Fruit fly (Drosophila melanogaster) whole organism, embryonic: Measurements from ENCODE around the gene CG3104.

Source experiments
- ATbp ChIP-seq: fragments of 200-800 bp; sonication (Bioruptor generic); optimal IDR thresholded peaks from 2 replicates; lab custom pipeline; 2017; ENCODE audit warnings: missing biosample characterization, mild to moderate bottlenecking, missing genetic modification characterization, missing genetic modification reagents
- CG10274 ChIP-seq: fragments of 200-800 bp; sonication (Bioruptor generic); optimal IDR thresholded peaks from 3 replicates; lab custom pipeline; 2017; ENCODE audit warnings: missing biosample characterization, mild to moderate bottlenecking, missing genetic modification characterization
- CG10462 ChIP-seq: fragments of 200-800 bp; sonication (Bioruptor generic); optimal IDR thresholded peaks from 2 replicates; lab custom pipeline; 2016; ENCODE audit warnings: missing biosample characterization, missing genetic modification characterization
- CG11695 ChIP-seq: fragments of 200-800 bp; sonication (Bioruptor generic); IDR thresholded peaks from 3 replicates; pipeline ENCODE4 v1.3.6; 2022; ENCODE audit warnings: missing biosample characterization, missing genetic modification characterization
- CG11723 ChIP-seq: fragments of 200-800 bp; sonication (Bioruptor generic); optimal IDR thresholded peaks from 2 replicates; lab custom pipeline; 2017; ENCODE audit warnings: missing biosample characterization, mild to moderate bottlenecking, missing genetic modification characterization
- CG12299 ChIP-seq: fragments of 200-800 bp; sonication (Bioruptor generic); optimal IDR thresholded peaks from 2 replicates; lab custom pipeline; 2018; ENCODE audit warnings: missing biosample characterization, mild to moderate bottlenecking, missing genetic modification characterization
- CG14667 ChIP-seq: fragments of 200-800 bp; sonication (Bioruptor generic); IDR thresholded peaks from 2 replicates; pipeline ENCODE4 v1.3.6; 2022; ENCODE audit warnings: missing biosample characterization, missing genetic modification characterization
- CG14710 ChIP-seq: fragments of 200-800 bp; sonication (Bioruptor generic); optimal IDR thresholded peaks from 3 replicates; lab custom pipeline; 2019; ENCODE audit warnings: missing biosample characterization, mild to moderate bottlenecking, missing genetic modification characterization, moderate library complexity
- CG15073 ChIP-seq: fragments of 200-800 bp; sonication (Bioruptor generic); optimal IDR thresholded peaks from 2 replicates; lab custom pipeline; 2016; ENCODE audit warnings: missing biosample characterization, missing genetic modification characterization
- CG1647 ChIP-seq: fragments of 200-800 bp; sonication (Bioruptor generic); optimal IDR thresholded peaks from 3 replicates; lab custom pipeline; 2016; ENCODE audit warnings: missing biosample characterization, missing genetic modification characterization
- CG17568 ChIP-seq: fragments of 200-800 bp; sonication (Bioruptor generic); optimal IDR thresholded peaks from 2 replicates; lab custom pipeline; 2018; ENCODE audit warnings: missing biosample characterization, mild to moderate bottlenecking, missing genetic modification characterization, moderate library complexity
- CG17829 ChIP-seq: fragments of 200-800 bp; optimal IDR thresholded peaks from 2 replicates; lab custom pipeline; 2019; ENCODE audit warnings: missing biosample characterization, mild to moderate bottlenecking, missing genetic modification characterization, moderate library complexity
- CG1792 ChIP-seq: fragments of 200-800 bp; sonication (Bioruptor generic); optimal IDR thresholded peaks from 2 replicates; lab custom pipeline; 2016; ENCODE audit warnings: missing biosample characterization, missing genetic modification characterization
- CG18619 ChIP-seq: fragments of 200-800 bp; sonication (Bioruptor generic); optimal IDR thresholded peaks from 3 replicates; lab custom pipeline; 2017; ENCODE audit warnings: missing biosample characterization, mild to moderate bottlenecking, missing genetic modification characterization
- CG42726 ChIP-seq: fragments of 200-800 bp; sonication (Bioruptor generic); IDR thresholded peaks from 2 replicates; pipeline ENCODE4 v1.3.6; 2022; ENCODE audit warnings: missing biosample characterization, missing genetic modification characterization; ENCODE audit not compliant: partially characterized antibody
- CG6765 ChIP-seq: fragments of 200-800 bp; sonication (Bioruptor generic); optimal IDR thresholded peaks from 3 replicates; lab custom pipeline; 2017; ENCODE audit warnings: missing biosample characterization, mild to moderate bottlenecking, missing genetic modification characterization
- CG7745 ChIP-seq: fragments of 200-800 bp; sonication (Bioruptor generic); optimal IDR thresholded peaks from 2 replicates; lab custom pipeline; 2018; ENCODE audit warnings: missing biosample characterization, mild to moderate bottlenecking, missing genetic modification characterization, moderate library complexity
- CG8924 ChIP-seq: fragments of 200-800 bp; optimal IDR thresholded peaks from 3 replicates; lab custom pipeline; 2019; ENCODE audit warnings: missing biosample characterization, mild to moderate bottlenecking, missing genetic modification characterization, moderate library complexity
- CG9609 ChIP-seq: fragments of 200-800 bp; sonication (Bioruptor generic); optimal IDR thresholded peaks from 3 replicates; lab custom pipeline; 2016; ENCODE audit warnings: missing biosample characterization, missing genetic modification characterization
- CHES-1-like ChIP-seq: fragments of 200-800 bp; sonication (Bioruptor generic); optimal IDR thresholded peaks from 2 replicates; lab custom pipeline; 2016; ENCODE audit warnings: missing biosample characterization, missing genetic modification characterization
- Hr3 ChIP-seq: fragments of 200-800 bp; sonication (Bioruptor generic); optimal IDR thresholded peaks from 3 replicates; lab custom pipeline; 2016; ENCODE audit warnings: missing biosample characterization, missing genetic modification characterization
- Hr78 ChIP-seq, 2 experiments: fragments of 200-800 bp in 1 of 2; fragments of >200 bp in 1 of 2; sonication (Bioruptor generic) in 1 of 2; optimal IDR thresholded peaks; 2 replicates each; lab custom pipeline; 2017 to 2019; ENCODE audit warnings: missing biosample characterization in 2 of 2, missing genetic modification characterization in 2 of 2, mild to moderate bottlenecking in 1 of 2, moderate library complexity in 1 of 2
- MESR4 ChIP-seq: fragments of 200-800 bp; sonication (Bioruptor generic); optimal IDR thresholded peaks from 2 replicates; lab custom pipeline; 2018; ENCODE audit warnings: missing biosample characterization, mild to moderate bottlenecking, missing genetic modification characterization, moderate library complexity
- Vsx1 ChIP-seq: fragments of 200-800 bp; sonication (Bioruptor generic); optimal IDR thresholded peaks from 2 replicates; lab custom pipeline; 2017; ENCODE audit warnings: missing biosample characterization, mild to moderate bottlenecking, missing genetic modification characterization, missing genetic modification reagents
- al ChIP-seq: fragments of 200-800 bp; sonication (Bioruptor generic); IDR thresholded peaks from 2 replicates; pipeline ENCODE4 v1.3.6; 2022; ENCODE audit warnings: missing biosample characterization, missing genetic modification characterization
- ap ChIP-seq: fragments of 200-800 bp; sonication (Bioruptor generic); IDR thresholded peaks from 2 replicates; pipeline ENCODE4 v1.3.6; 2022; ENCODE audit warnings: missing biosample characterization, missing genetic modification characterization
- cas ChIP-seq: fragments of 200-800 bp; sonication (Bioruptor generic); IDR thresholded peaks from 2 replicates; pipeline ENCODE4 v1.3.6; 2022; ENCODE audit warnings: missing biosample characterization, missing genetic modification characterization
- chinmo ChIP-seq: fragments of 200-800 bp; sonication (Bioruptor generic); IDR thresholded peaks from 4 replicates; pipeline ENCODE4 v1.3.6; 2022; ENCODE audit warnings: missing biosample characterization, missing genetic modification characterization; ENCODE audit not compliant: partially characterized antibody
- ci ChIP-seq: fragments of 200-800 bp; sonication (Bioruptor generic); IDR thresholded peaks from 3 replicates; pipeline ENCODE4 v1.3.6; 2022; ENCODE audit warnings: missing biosample characterization, missing genetic modification characterization
- corto ChIP-seq: fragments of 200-800 bp; sonication (Bioruptor generic); optimal IDR thresholded peaks from 2 replicates; lab custom pipeline; 2016; ENCODE audit warnings: missing biosample characterization, mild to moderate bottlenecking, missing genetic modification characterization, moderate library complexity
- disco-r ChIP-seq: fragments of 200-800 bp; sonication (Bioruptor generic); optimal IDR thresholded peaks from 2 replicates; lab custom pipeline; 2016; ENCODE audit warnings: missing biosample characterization, missing genetic modification characterization
- ems ChIP-seq: fragments of 200-800 bp; sonication (Bioruptor generic); optimal IDR thresholded peaks from 3 replicates; lab custom pipeline; 2016; ENCODE audit warnings: missing biosample characterization, missing genetic modification characterization
- eyg ChIP-seq: fragments of 200-800 bp; sonication (Bioruptor generic); optimal IDR thresholded peaks from 3 replicates; lab custom pipeline; 2016; ENCODE audit warnings: missing biosample characterization, missing genetic modification characterization
- fd96Cb ChIP-seq: fragments of 200-800 bp; sonication (Bioruptor generic); optimal IDR thresholded peaks from 2 replicates; lab custom pipeline; 2018; ENCODE audit warnings: missing biosample characterization, mild to moderate bottlenecking, missing genetic modification characterization, moderate library complexity
- insv ChIP-seq, 2 experiments: fragments of 200-800 bp; sonication (Bioruptor generic); optimal IDR thresholded peaks; 3 replicates each; lab custom pipeline; 2016 to 2018; ENCODE audit warnings: missing biosample characterization in 2 of 2, missing genetic modification characterization in 2 of 2
- jing ChIP-seq: fragments of 200-800 bp; sonication (Bioruptor generic); optimal IDR thresholded peaks from 2 replicates; lab custom pipeline; 2018; ENCODE audit warnings: missing biosample characterization, mild to moderate bottlenecking, missing genetic modification characterization
- kah ChIP-seq: fragments of 200-800 bp; sonication (Bioruptor generic); optimal IDR thresholded peaks from 2 replicates; lab custom pipeline; 2018; ENCODE audit warnings: missing biosample characterization, mild to moderate bottlenecking, missing genetic modification characterization
- lab ChIP-seq: fragments of 200-800 bp; sonication (Bioruptor generic); optimal IDR thresholded peaks from 3 replicates; lab custom pipeline; 2017; ENCODE audit warnings: missing biosample characterization, missing genetic modification characterization, mild to moderate bottlenecking, moderate library complexity, missing genetic modification reagents
- lilli ChIP-seq: fragments of 200-800 bp; sonication (Bioruptor generic); optimal IDR thresholded peaks from 3 replicates; lab custom pipeline; 2016; ENCODE audit warnings: missing biosample characterization, missing genetic modification characterization
- maf-S ChIP-seq: fragments of 200-800 bp; sonication (Bioruptor generic); optimal IDR thresholded peaks from 2 replicates; lab custom pipeline; 2016; ENCODE audit warnings: missing biosample characterization, missing genetic modification characterization
- nmo ChIP-seq: fragments of 200-800 bp; sonication (Bioruptor generic); optimal IDR thresholded peaks from 2 replicates; lab custom pipeline; 2018; ENCODE audit warnings: missing biosample characterization, mild to moderate bottlenecking, missing genetic modification characterization, moderate library complexity
- pho ChIP-seq: fragments of 200-800 bp; sonication (Bioruptor generic); optimal IDR thresholded peaks from 2 replicates; lab custom pipeline; 2016; ENCODE audit warnings: missing biosample characterization, missing genetic modification characterization
- pros ChIP-seq: fragments of 200-800 bp; sonication (Bioruptor generic); optimal IDR thresholded peaks from 3 replicates; lab custom pipeline; 2019; ENCODE audit warnings: missing biosample characterization, mild to moderate bottlenecking, missing genetic modification characterization, moderate library complexity
- run ChIP-seq: fragments of 200-800 bp; sonication (Bioruptor generic); optimal IDR thresholded peaks from 3 replicates; lab custom pipeline; 2018; ENCODE audit warnings: missing biosample characterization, mild to moderate bottlenecking, missing genetic modification characterization
- shn ChIP-seq: fragments of 200-800 bp; sonication (Bioruptor generic); optimal IDR thresholded peaks from 3 replicates; lab custom pipeline; 2016; ENCODE audit warnings: missing biosample characterization, missing genetic modification characterization
- so ChIP-seq: fragments of 200-800 bp; sonication (Bioruptor generic); IDR thresholded peaks from 3 replicates; pipeline ENCODE4 v1.3.6; 2022; ENCODE audit warnings: missing biosample characterization, missing genetic modification characterization
- stc ChIP-seq: fragments of 200-800 bp; sonication (Bioruptor generic); IDR thresholded peaks from 2 replicates; pipeline ENCODE4 v1.3.6; 2022; ENCODE audit warnings: missing biosample characterization, missing genetic modification characterization
- tin ChIP-seq: fragments of 200-800 bp; sonication (Bioruptor generic); optimal IDR thresholded peaks from 3 replicates; lab custom pipeline; 2016; ENCODE audit warnings: missing biosample characterization, missing genetic modification characterization
- vnd ChIP-seq: fragments of 200-800 bp; sonication (Bioruptor generic); IDR thresholded peaks from 3 replicates; pipeline ENCODE4 v1.3.6; 2022; ENCODE audit warnings: missing biosample characterization, missing genetic modification characterization; ENCODE audit not compliant: partially characterized antibody

The CG3104 gene

DNA sequence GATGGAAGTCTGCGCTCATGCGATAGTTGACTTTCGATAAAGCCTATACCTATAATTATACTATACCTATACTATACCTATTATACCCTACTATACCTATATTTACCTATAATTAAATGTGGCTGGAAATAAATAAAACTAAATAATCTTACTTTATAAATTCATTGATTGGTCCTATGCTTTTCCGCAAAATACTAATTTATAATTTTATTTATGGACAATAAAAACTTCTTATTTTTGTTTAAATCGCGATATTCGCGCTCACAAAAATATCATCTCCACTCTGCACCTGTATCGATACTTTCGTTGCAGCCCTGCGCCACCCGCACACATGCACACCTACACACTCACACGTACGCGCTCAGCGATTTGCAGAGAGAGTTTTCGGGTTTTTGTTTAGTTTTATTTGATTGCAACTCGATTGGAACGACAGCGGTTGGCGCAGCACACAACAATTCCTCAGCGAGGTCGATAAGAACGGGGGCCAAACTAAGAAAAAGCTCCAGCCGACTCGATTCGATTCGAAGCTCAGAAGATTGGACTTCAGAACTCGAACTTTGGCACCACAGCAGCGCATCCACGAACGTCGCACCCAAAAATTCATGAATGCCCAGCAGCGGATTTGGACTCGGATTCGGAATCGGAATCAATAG is 19.1 kb upstream of the CG3104 start, which contains the start of gene CG8814 (continued):
- TF ChIP-seq CG6765 (GFP tag; lab: Kevin White, UChicago) (no peak), al (GFP tag; lab: Robert Waterston, UW) (peak; percentile 78), lab (peak; percentile 75), cas (peak; percentile 49; the same call in 1 of the 2 replicates), CG8924 (tag; lab: Kevin White, UChicago) (peak; percentile 82), CG15073 (GFP tag; lab: Kevin White, UChicago) (no peak), maf-S (GFP tag; lab: Kevin White, UChicago) (peak; percentile 42), CG17568 (GFP tag; lab: Kevin White, UChicago) (no peak), fd96Cb (tag; lab: Kevin White, UChicago) (peak; percentile 25), Hr78 (GFP tag; optimal IDR thresholded peaks at IDR 0.05; lab: Kevin White, UChicago) (peak in 1 of 2 experiments; percentile 88), CHES-1-like (GFP tag; lab: Kevin White, UChicago) (no peak), insv (GFP tag; optimal IDR thresholded peaks at IDR 0.05; lab: Kevin White, UChicago) (peak in 1 of 2 experiments; percentile 41), stc (GFP tag; lab: Robert Waterston, UW) (peak; percentile 20; the same call in 1 of the 2 replicates), ci (GFP tag; lab: Robert Waterston, UW) (peak; percentile 54; the same call in 2 of the 3 replicates), CG10462 (GFP tag; lab: Kevin White, UChicago) (peak; percentile 65), CG9609 (GFP tag; lab: Kevin White, UChicago) (peak; percentile 38), so (GFP tag; lab: Robert Waterston, UW) (peak; percentile 62; the same call in 1 of the 3 replicates), CG11695 (GFP tag; lab: Robert Waterston, UW) (no peak), CG42726 (GFP tag; lab: Robert Waterston, UW) (0 out of 2 replicates have a peak, but pooled peaks have one; percentile 14), nmo (peak; percentile 90), pho (GFP tag; lab: Kevin White, UChicago) (peak; percentile 57), jing (GFP tag; lab: Kevin White, UChicago) (no peak), kah (no peak), CG7745 (tag; lab: Kevin White, UChicago) (no peak), ems (GFP tag; lab: Kevin White, UChicago) (no peak), CG12299 (tag; lab: Kevin White, UChicago) (no peak), shn (no peak), lilli (GFP tag; lab: Kevin White, UChicago) (peak; percentile 92), CG14710 (tag; lab: Kevin White, UChicago) (peak; percentile 86), eyg (GFP tag; lab: Kevin White, UChicago) (no peak), CG14667 (GFP tag; lab: Robert Waterston, UW) (peak; percentile 38; the same call in 1 of the 2 replicates), CG11723 (GFP tag; lab: Kevin White, UChicago) (peak; percentile 31), CG18619 (GFP tag; lab: Kevin White, UChicago) (peak; percentile 57), CG17829 (tag; lab: Kevin White, UChicago) (peak; percentile 69), run (tag; lab: Kevin White, UChicago) (no peak), ap (GFP tag; lab: Robert Waterston, UW) (no peak), ATbp (GFP tag; lab: Kevin White, UChicago) (no peak), Hr3 (GFP tag; lab: Kevin White, UChicago) (peak; percentile 74), corto (GFP tag; lab: Kevin White, UChicago) (peak; percentile 25), CG1792 (GFP tag; lab: Kevin White, UChicago) (no peak), CG10274 (GFP tag; lab: Kevin White, UChicago) (peak; percentile 74), MESR4 (GFP tag; lab: Kevin White, UChicago) (peak; percentile 61), tin (peak; percentile 76), CG1647 (GFP tag; lab: Kevin White, UChicago) (peak; percentile 48), disco-r (no peak), pros (GFP tag; lab: Kevin White, UChicago) (no peak), Vsx1 (GFP tag; lab: Kevin White, UChicago) (no peak), chinmo (GFP tag; lab: Robert Waterston, UW) (peak; percentile 96), vnd (peak; percentile 76)
